Worm (Caenorhabditis elegans): Measurements from ENCODE around the gene ooc-3.
A peak's percentile ranks its signal among the peaks of the same experiment; 100 is the strongest.

The ooc-3 gene

ce11 chrII:11542385-11542784 lies 47.3 kb upstream of the ooc-3 start, which contains the start of gene gtf-2E2:
gtf-2E2 (minus strand) TSS chrII:11542495.
- TF ChIP-seq gei-8 (GFP tag; optimal IDR thresholded peaks at IDR 0.05) (no peak), vab-7 (GFP tag; IDR thresholded peaks at IDR 0.05) (no peak), lir-3 (tag; optimal IDR thresholded peaks at IDR 0.05) (no peak), lin-15B (tag; optimal IDR thresholded peaks at IDR 0.05) (no peak), lin-38 (GFP tag; IDR thresholded peaks at IDR 0.05) (peak; percentile 18; the same call in 1 of the 2 replicates), dve-1 (tag; optimal IDR thresholded peaks at IDR 0.05; ENCODE audit: insufficient read depth) (no peak), cey-2 (tag; optimal IDR thresholded peaks at IDR 0.05; ENCODE audit: borderline replicate concordance, insufficient read depth) (no peak), snpc-4 (tag; optimal IDR thresholded peaks at IDR 0.05) (no peak), mep-1 (tag; optimal IDR thresholded peaks at IDR 0.05) (peak; percentile 20), zag-1 (tag; optimal IDR thresholded peaks at IDR 0.05) (no peak), nhr-42 (GFP tag; IDR thresholded peaks at IDR 0.05) (no peak), T26A8.4 (GFP tag; IDR thresholded peaks at IDR 0.05) (no peak), F44E2.7 (GFP tag; IDR thresholded peaks at IDR 0.05) (no peak), snpc-1.2 (GFP tag; IDR thresholded peaks at IDR 0.05) (no peak), Y75B8A.6 (GFP tag; IDR thresholded peaks at IDR 0.05) (no peak), mes-2 (tag; optimal IDR thresholded peaks at IDR 0.05; ENCODE audit: poor library complexity, severe bottlenecking) (peak; percentile 82), lin-39 (tag; optimal IDR thresholded peaks at IDR 0.05) (no peak), tra-1 (GFP tag; IDR thresholded peaks at IDR 0.05) (no peak), egl-27 (tag; optimal IDR thresholded peaks at IDR 0.05) (no peak), nhr-41 (GFP tag; IDR thresholded peaks at IDR 0.05) (no peak), dpl-1 (GFP tag; optimal IDR thresholded peaks at IDR 0.05) (peak; percentile 34), madf-5 (GFP tag; IDR thresholded peaks at IDR 0.05) (no peak), nhr-25 (tag; optimal IDR thresholded peaks at IDR 0.05; ENCODE audit: borderline replicate concordance, insufficient read depth) (no peak), hmg-1.1 (GFP tag; IDR thresholded peaks at IDR 0.05) (no peak), ZK546.5 (tag; optimal IDR thresholded peaks at IDR 0.05) (no peak), spr-1 (tag; optimal IDR thresholded peaks at IDR 0.05) (no peak), skn-1 (tag; optimal IDR thresholded peaks at IDR 0.05) (no peak), aha-1 (tag) (no peak), saeg-2 (GFP tag; IDR thresholded peaks at IDR 0.05) (no peak), lin-1 (GFP tag; IDR thresholded peaks at IDR 0.05) (no peak), nhr-10 (tag; optimal IDR thresholded peaks at IDR 0.05) (no peak), rbr-2 (tag; optimal IDR thresholded peaks at IDR 0.05) (no peak), zip-11 (GFP tag; IDR thresholded peaks at IDR 0.05) (no peak), hif-1 (tag; optimal IDR thresholded peaks at IDR 0.05) (no peak), nhr-102 (tag; optimal IDR thresholded peaks at IDR 0.05) (no peak), Y5F2A.4 (GFP tag; optimal IDR thresholded peaks at IDR 0.05) (no peak), pha-4 (GFP tag; IDR thresholded peaks at IDR 0.05) (no peak), pha-4 (tag; optimal IDR thresholded peaks at IDR 0.05) (no peak), unc-62 (GFP tag; optimal IDR thresholded peaks at IDR 0.05 in 1 of 2) (no peak), unc-62 (tag; optimal IDR thresholded peaks at IDR 0.05) (no peak), D1046.2 (GFP tag; IDR thresholded peaks at IDR 0.05) (no peak), lin-13 (GFP tag; optimal IDR thresholded peaks at IDR 0.05) (peak; percentile 51), ceh-82 (tag; optimal IDR thresholded peaks at IDR 0.05) (no peak), Y48G9A.11 (GFP tag; IDR thresholded peaks at IDR 0.05) (no peak), hlh-30 (tag; optimal IDR thresholded peaks at IDR 0.05; ENCODE audit: insufficient read depth) (peak; percentile 6), dmd-6 (GFP tag; IDR thresholded peaks at IDR 0.05) (no peak), ZK337.2 (GFP tag; IDR thresholded peaks at IDR 0.05) (no peak), attf-4 (tag; optimal IDR thresholded peaks at IDR 0.05) (no peak), ama-1 (optimal IDR thresholded peaks at IDR 0.05) (peak; percentile 32), nhr-48 (tag; optimal IDR thresholded peaks at IDR 0.05) (no peak), dmd-8 (GFP tag; IDR thresholded peaks at IDR 0.05) (no peak), daf-19 (GFP tag; conservative IDR thresholded peaks at IDR 0.05) (no peak), Y105C5A.15 (GFP tag; IDR thresholded peaks at IDR 0.05) (no peak)

Measured in whole organism, L4 larva.